Fruit fly (Drosophila melanogaster): ENCODE results near the gene CG44044.

Gene CG44044

DNA sequence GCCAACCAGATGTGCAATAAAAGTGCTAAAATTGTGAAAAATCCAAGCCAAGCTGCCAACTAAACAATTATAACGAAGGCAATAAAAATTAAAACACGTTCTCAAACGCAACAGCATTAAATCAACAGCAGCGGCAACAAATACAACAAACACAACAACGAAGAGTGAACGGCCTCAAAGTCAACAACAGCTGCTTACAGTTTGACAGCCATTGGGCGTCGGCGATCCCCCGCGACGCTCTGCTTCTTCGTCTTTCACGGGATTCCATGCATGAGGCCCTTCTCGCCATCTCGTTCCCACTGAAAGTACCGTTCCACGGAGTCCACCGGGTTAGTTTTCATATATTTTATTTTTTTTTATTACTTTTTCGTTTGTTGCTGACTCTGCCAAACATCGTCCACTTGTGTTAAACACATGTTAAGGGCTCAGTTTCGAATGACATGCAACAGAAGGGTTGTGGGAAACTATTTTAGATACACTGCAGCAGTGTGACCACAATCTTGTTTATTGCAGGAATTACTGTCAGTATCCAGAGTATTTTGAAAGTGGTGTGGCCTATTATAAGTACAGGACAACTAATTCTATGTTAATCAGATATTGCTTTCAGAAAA is 39.5 kb upstream of the CG44044 start:
- TF ChIP-seq kay (GFP tag; ENCODE audit: borderline replicate concordance) = peak; percentile 3
- TF ChIP-seq ovo (GFP tag; optimal IDR thresholded peaks at IDR 0.05) = peak; percentile 15
- TF ChIP-seq CG12768 (GFP tag; optimal IDR thresholded peaks at IDR 0.05) = no peak
- TF ChIP-seq tj (GFP tag; optimal IDR thresholded peaks at IDR 0.05) = peak; percentile 67

DNA sequence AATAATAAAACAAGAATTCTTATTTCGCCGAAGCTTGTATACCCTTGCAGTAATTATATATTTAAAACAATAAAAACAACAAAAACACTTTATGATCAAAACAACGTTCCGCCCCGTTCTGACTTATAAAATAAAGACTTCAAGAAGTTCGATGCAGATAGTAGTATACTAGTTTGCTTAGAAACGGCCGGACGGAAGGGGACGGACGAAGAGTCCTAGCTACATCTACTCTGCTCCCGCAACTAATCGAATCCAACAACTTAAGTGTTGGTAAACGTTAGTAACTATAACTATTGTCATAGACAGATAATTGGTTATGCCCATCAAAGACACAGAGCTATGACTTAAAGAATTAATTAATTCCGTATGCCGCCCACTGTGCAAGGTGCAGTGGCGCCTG is 37.2 kb upstream of the CG44044 start:
- TF ChIP-seq Hr96 (GFP tag; optimal IDR thresholded peaks at IDR 0.05) = no peak
- TF ChIP-seq cnc (optimal IDR thresholded peaks at IDR 0.05) = no peak
- no peak for TF ChIP-seq CG5204 (GFP tag; optimal IDR thresholded peaks at IDR 0.05)
- TF ChIP-seq CG33017 (tag; optimal IDR thresholded peaks at IDR 0.05) = no peak
- no peak for TF ChIP-seq tj (GFP tag; optimal IDR thresholded peaks at IDR 0.05)
- TF ChIP-seq CG1620 (GFP tag; optimal IDR thresholded peaks at IDR 0.05) = no peak
- TF ChIP-seq kay (GFP tag; ENCODE audit: borderline replicate concordance) = no peak
- no peak for TF ChIP-seq CG7045 (GFP tag; optimal IDR thresholded peaks at IDR 0.05)
- TF ChIP-seq CG12768 (GFP tag; optimal IDR thresholded peaks at IDR 0.05) = no peak
- no peak for TF ChIP-seq toe (GFP tag; optimal IDR thresholded peaks at IDR 0.05)
- no peak for TF ChIP-seq CG14711 (tag; optimal IDR thresholded peaks at IDR 0.05)
- no peak for TF ChIP-seq Clk (GFP tag; optimal IDR thresholded peaks at IDR 0.05)
- TF ChIP-seq cic (GFP tag; optimal IDR thresholded peaks at IDR 0.05) = no peak
- TF ChIP-seq CG11617 (GFP tag; optimal IDR thresholded peaks at IDR 0.05) = no peak
- TF ChIP-seq Crg-1 (GFP tag; optimal IDR thresholded peaks at IDR 0.05) = no peak
- TF ChIP-seq ovo (GFP tag; optimal IDR thresholded peaks at IDR 0.05) = no peak

dm6 chr3R:16284901-16285300 is 36.7 kb upstream of the CG44044 start:
- TF ChIP-seq cic (GFP tag; optimal IDR thresholded peaks at IDR 0.05) = peak; percentile 56
- TF ChIP-seq CG12768 (GFP tag; optimal IDR thresholded peaks at IDR 0.05) = no peak

DNA sequence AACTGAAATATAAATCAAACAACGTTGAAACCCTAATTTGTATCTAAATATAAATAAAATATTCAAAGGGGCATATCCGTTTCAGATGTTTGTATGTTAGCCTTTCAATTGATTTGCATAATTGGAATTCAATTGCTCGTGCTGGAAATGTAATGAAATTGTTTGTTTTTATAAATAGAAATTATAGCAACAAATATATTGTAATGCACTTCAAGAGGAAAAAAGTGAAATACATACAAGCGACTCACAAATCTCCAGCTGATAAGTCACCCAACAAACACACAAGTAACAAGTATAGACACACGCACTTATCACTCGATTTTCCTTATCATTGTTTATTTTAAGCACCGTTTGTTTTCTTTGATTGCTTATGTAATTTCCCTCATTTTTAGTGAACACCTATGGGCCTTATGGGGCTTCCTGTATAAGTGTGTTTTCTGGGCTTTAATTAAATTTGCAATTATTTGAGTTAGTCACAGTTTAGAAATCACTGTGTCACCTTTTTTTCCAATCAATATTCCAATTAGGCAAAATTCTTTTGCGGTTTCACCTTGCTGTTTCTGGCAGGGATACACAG is 35.9 kb upstream of the CG44044 start:
- no peak for TF ChIP-seq tj (GFP tag; optimal IDR thresholded peaks at IDR 0.05)
- peak; percentile 37 for TF ChIP-seq cic (GFP tag; optimal IDR thresholded peaks at IDR 0.05)
- TF ChIP-seq cnc (optimal IDR thresholded peaks at IDR 0.05) = no peak
- no peak for TF ChIP-seq Clk (GFP tag; optimal IDR thresholded peaks at IDR 0.05)
- TF ChIP-seq bab1 (GFP tag; optimal IDR thresholded peaks at IDR 0.05) = no peak
- no peak for TF ChIP-seq Mnt (GFP tag; optimal IDR thresholded peaks at IDR 0.05)
- TF ChIP-seq CG7045 (GFP tag; optimal IDR thresholded peaks at IDR 0.05) = no peak
- no peak for TF ChIP-seq Hr96 (GFP tag; optimal IDR thresholded peaks at IDR 0.05)
- TF ChIP-seq toe (GFP tag; optimal IDR thresholded peaks at IDR 0.05) = no peak
- no peak for TF ChIP-seq pad (GFP tag; optimal IDR thresholded peaks at IDR 0.05)
- no peak for TF ChIP-seq CG14711 (tag; optimal IDR thresholded peaks at IDR 0.05)
- no peak for TF ChIP-seq CG5204 (GFP tag; optimal IDR thresholded peaks at IDR 0.05)
- TF ChIP-seq CG11617 (GFP tag; optimal IDR thresholded peaks at IDR 0.05) = no peak
- TF ChIP-seq kay (GFP tag; ENCODE audit: borderline replicate concordance) = peak; percentile 95

DNA sequence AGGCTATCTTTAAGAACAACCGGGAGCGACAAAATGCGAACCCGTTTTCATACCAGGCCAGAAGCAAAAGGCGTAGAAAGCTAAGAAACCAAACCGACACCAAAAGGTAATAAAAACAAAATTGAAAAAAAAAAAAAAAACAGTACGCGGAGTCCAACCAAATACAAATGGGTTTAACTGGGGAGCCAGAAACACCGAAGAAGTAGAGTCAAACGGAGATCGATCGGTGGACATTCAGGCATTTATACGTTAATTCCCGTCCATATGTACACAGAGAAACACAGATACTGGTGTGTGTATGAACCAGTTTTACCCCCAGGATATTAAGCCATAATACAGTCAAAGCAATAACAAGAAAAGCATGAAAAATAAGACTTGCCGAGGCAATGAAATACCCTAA is 34.5 kb upstream of the CG44044 start:
- TF ChIP-seq kay (GFP tag; ENCODE audit: borderline replicate concordance) = no peak
- no peak for TF ChIP-seq CG7045 (GFP tag; optimal IDR thresholded peaks at IDR 0.05)
- TF ChIP-seq Mnt (GFP tag; optimal IDR thresholded peaks at IDR 0.05) = no peak
- no peak for TF ChIP-seq bab1 (GFP tag; optimal IDR thresholded peaks at IDR 0.05)
- TF ChIP-seq CG5204 (GFP tag; optimal IDR thresholded peaks at IDR 0.05) = no peak
- no peak for TF ChIP-seq toe (GFP tag; optimal IDR thresholded peaks at IDR 0.05)
- TF ChIP-seq CG11617 (GFP tag; optimal IDR thresholded peaks at IDR 0.05) = no peak
- TF ChIP-seq pad (GFP tag; optimal IDR thresholded peaks at IDR 0.05) = no peak
- TF ChIP-seq Clk (GFP tag; optimal IDR thresholded peaks at IDR 0.05) = no peak

- TF ChIP-seq CG7045 (GFP tag; optimal IDR thresholded peaks at IDR 0.05) (no peak), CG33017 (tag; optimal IDR thresholded peaks at IDR 0.05) (no peak), Crg-1 (GFP tag; optimal IDR thresholded peaks at IDR 0.05) (no peak), ovo (GFP tag; optimal IDR thresholded peaks at IDR 0.05) (peak; percentile 72), CG12768 (GFP tag; optimal IDR thresholded peaks at IDR 0.05) (no peak), kay (GFP tag; ENCODE audit: borderline replicate concordance) (peak; percentile 85), CG11617 (GFP tag; optimal IDR thresholded peaks at IDR 0.05) (no peak)
Measured at dm6 chr3R:16287850-16288249, 33.8 kb upstream of the CG44044 start.

- no peak for TF ChIP-seq Hr96 (GFP tag; optimal IDR thresholded peaks at IDR 0.05)
- no peak for TF ChIP-seq CG11617 (GFP tag; optimal IDR thresholded peaks at IDR 0.05)
- TF ChIP-seq toe (GFP tag; optimal IDR thresholded peaks at IDR 0.05) = no peak
- TF ChIP-seq Crg-1 (GFP tag; optimal IDR thresholded peaks at IDR 0.05) = no peak
- TF ChIP-seq ovo (GFP tag; optimal IDR thresholded peaks at IDR 0.05) = no peak
- TF ChIP-seq CG5204 (GFP tag; optimal IDR thresholded peaks at IDR 0.05) = no peak
- no peak for TF ChIP-seq cnc (optimal IDR thresholded peaks at IDR 0.05)
- TF ChIP-seq pad (GFP tag; optimal IDR thresholded peaks at IDR 0.05) = no peak
- no peak for TF ChIP-seq Clk (GFP tag; optimal IDR thresholded peaks at IDR 0.05)
- TF ChIP-seq tj (GFP tag; optimal IDR thresholded peaks at IDR 0.05) = no peak
- TF ChIP-seq CG7101 (tag; optimal IDR thresholded peaks at IDR 0.05) = no peak
Measured at dm6 chr3R:16288714-16289291, 32.8 kb upstream of the CG44044 start.
